Fruit fly (Drosophila melanogaster): ENCODE data around the gene CG14989.

Gene CG14989

DNA sequence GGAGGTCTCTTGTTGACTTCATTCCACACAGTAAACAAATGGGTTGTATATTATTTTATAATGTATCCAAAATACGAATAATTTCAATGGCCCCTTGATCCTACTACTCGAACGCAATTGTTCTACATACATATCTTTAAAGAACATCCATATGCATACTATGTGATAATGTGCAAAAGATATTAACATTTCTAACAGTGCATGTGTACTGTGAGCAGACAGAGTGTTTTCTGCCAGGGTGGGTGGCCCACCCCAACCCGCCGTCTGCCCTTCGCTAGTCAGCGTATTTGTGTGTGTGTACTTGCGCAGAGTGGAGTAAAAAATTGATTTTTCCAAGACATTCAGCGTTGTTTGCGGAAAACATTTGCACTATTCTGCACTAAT, 16.4 kb upstream of the CG14989 start:
- TF ChIP-seq dmrt93B (GFP tag; optimal IDR thresholded peaks at IDR 0.05) (peak; percentile 33), fru (GFP tag; optimal IDR thresholded peaks at IDR 0.05) (no peak), OdsH (GFP tag; optimal IDR thresholded peaks at IDR 0.05) (no peak), lola (GFP tag; optimal IDR thresholded peaks at IDR 0.05) (no peak), tai (GFP tag; optimal IDR thresholded peaks at IDR 0.05) (peak; percentile 1), Myc (optimal IDR thresholded peaks at IDR 0.05) (no peak), pan (optimal IDR thresholded peaks at IDR 0.05) (no peak), brk (GFP tag; optimal IDR thresholded peaks at IDR 0.05) (peak; percentile 45), Sp1 (GFP tag; optimal IDR thresholded peaks at IDR 0.05) (peak; percentile 19), Mio (GFP tag; optimal IDR thresholded peaks at IDR 0.05) (no peak), Dif (GFP tag; optimal IDR thresholded peaks at IDR 0.05; ENCODE audit: partially characterized antibody) (no peak), N (GFP tag; optimal IDR thresholded peaks at IDR 0.05) (no peak), GATAd (GFP tag; optimal IDR thresholded peaks at IDR 0.05) (no peak), jim (GFP tag; optimal IDR thresholded peaks at IDR 0.05) (no peak), br (GFP tag; optimal IDR thresholded peaks at IDR 0.05) (no peak), Vsx2 (GFP tag; optimal IDR thresholded peaks at IDR 0.05; ENCODE audit: partially characterized antibody) (no peak), dsf (GFP tag; optimal IDR thresholded peaks at IDR 0.05; ENCODE audit: borderline replicate concordance) (no peak), CG9705 (GFP tag; optimal IDR thresholded peaks at IDR 0.05) (no peak), Hr83 (GFP tag; optimal IDR thresholded peaks at IDR 0.05; ENCODE audit: poor library complexity, severe bottlenecking) (peak; percentile 67), sage (GFP tag; optimal IDR thresholded peaks at IDR 0.05) (peak; percentile 65), Dfd (GFP tag; optimal IDR thresholded peaks at IDR 0.05) (no peak), dl (GFP tag; optimal IDR thresholded peaks at IDR 0.05; ENCODE audit: insufficient read depth in 1 of 2, partially characterized antibody in 2 of 2) (no peak), foxo (GFP tag; optimal IDR thresholded peaks at IDR 0.05) (no peak), usp (GFP tag; optimal IDR thresholded peaks at IDR 0.05) (no peak), CrebA (GFP tag; optimal IDR thresholded peaks at IDR 0.05; ENCODE audit: borderline replicate concordance) (no peak), Jra (GFP tag; optimal IDR thresholded peaks at IDR 0.05) (no peak), h (GFP tag; optimal IDR thresholded peaks at IDR 0.05) (peak; percentile 84), ey (GFP tag; optimal IDR thresholded peaks at IDR 0.05) (peak; percentile 47), Abd-B (GFP tag; optimal IDR thresholded peaks at IDR 0.05) (no peak), Hnf4 (GFP tag; optimal IDR thresholded peaks at IDR 0.05) (peak; percentile 73), woc (GFP tag; optimal IDR thresholded peaks at IDR 0.05) (no peak), psq (GFP tag; optimal IDR thresholded peaks at IDR 0.05) (no peak), Hr78 (GFP tag; optimal IDR thresholded peaks at IDR 0.05) (no peak), HLH106 (tag; optimal IDR thresholded peaks at IDR 0.05) (peak; percentile 73), CG32264 (GFP tag; optimal IDR thresholded peaks at IDR 0.05) (peak; percentile 79), Rel (GFP tag; optimal IDR thresholded peaks at IDR 0.05) (peak; percentile 79), Rel (tag; optimal IDR thresholded peaks at IDR 0.05) (no peak), rgr (GFP tag; optimal IDR thresholded peaks at IDR 0.05) (peak; percentile 82), sv (GFP tag; optimal IDR thresholded peaks at IDR 0.05) (no peak)

DNA sequence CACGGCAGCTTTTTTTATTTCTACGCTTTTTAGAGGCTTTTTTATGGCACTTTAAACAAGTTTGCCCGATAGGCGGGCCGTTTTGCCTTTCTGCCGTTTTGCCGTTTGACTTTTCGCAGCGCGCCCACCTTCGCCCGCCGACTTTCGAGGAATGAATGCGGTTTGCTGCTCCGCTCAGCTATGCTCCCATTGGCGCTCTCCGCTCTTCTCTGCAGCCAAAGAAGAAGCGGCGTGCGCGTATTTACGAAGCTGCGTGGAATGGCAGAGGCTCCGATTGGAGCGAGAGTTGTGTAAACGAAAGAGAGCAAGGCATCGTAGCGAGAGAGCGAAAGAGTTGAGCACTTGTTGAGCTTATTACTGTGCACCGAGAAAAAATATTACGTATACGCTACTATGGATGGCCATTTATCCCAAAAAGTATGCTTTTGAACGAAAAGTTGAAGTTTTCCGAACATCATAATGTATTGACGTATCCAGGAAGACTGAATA, 15.8 kb upstream of the CG14989 start, which contains the start of gene wit:
TSS of gene wit (minus strand) at position 157 of the 489 bp plus-strand sequence.
- TF ChIP-seq Hnf4 (GFP tag; optimal IDR thresholded peaks at IDR 0.05) (peak; percentile 42), Myc (optimal IDR thresholded peaks at IDR 0.05) (no peak), N (GFP tag; optimal IDR thresholded peaks at IDR 0.05) (no peak), h (GFP tag; optimal IDR thresholded peaks at IDR 0.05) (peak; percentile 16), usp (GFP tag; optimal IDR thresholded peaks at IDR 0.05) (no peak), HLH106 (tag; optimal IDR thresholded peaks at IDR 0.05) (no peak), brk (GFP tag; optimal IDR thresholded peaks at IDR 0.05) (peak; percentile 42), dsf (GFP tag; optimal IDR thresholded peaks at IDR 0.05; ENCODE audit: borderline replicate concordance) (no peak), Dif (GFP tag; optimal IDR thresholded peaks at IDR 0.05; ENCODE audit: partially characterized antibody) (peak; percentile 98), jim (GFP tag; optimal IDR thresholded peaks at IDR 0.05) (no peak), pan (optimal IDR thresholded peaks at IDR 0.05) (no peak), dl (GFP tag; optimal IDR thresholded peaks at IDR 0.05; ENCODE audit: insufficient read depth in 1 of 2, partially characterized antibody in 2 of 2) (peak; percentile 91 to 96), Hr83 (GFP tag; optimal IDR thresholded peaks at IDR 0.05; ENCODE audit: poor library complexity, severe bottlenecking) (peak; percentile 38), CrebA (GFP tag; optimal IDR thresholded peaks at IDR 0.05; ENCODE audit: borderline replicate concordance) (peak; percentile 77), OdsH (GFP tag; optimal IDR thresholded peaks at IDR 0.05) (no peak), lola (GFP tag; optimal IDR thresholded peaks at IDR 0.05) (no peak), Sp1 (GFP tag; optimal IDR thresholded peaks at IDR 0.05) (peak; percentile 18), fru (GFP tag; optimal IDR thresholded peaks at IDR 0.05) (peak; percentile 99), Abd-B (GFP tag; optimal IDR thresholded peaks at IDR 0.05) (no peak), sv (GFP tag; optimal IDR thresholded peaks at IDR 0.05) (no peak), br (GFP tag; optimal IDR thresholded peaks at IDR 0.05) (peak; percentile 63), tai (GFP tag; optimal IDR thresholded peaks at IDR 0.05) (no peak), ey (GFP tag; optimal IDR thresholded peaks at IDR 0.05) (no peak), Vsx2 (GFP tag; optimal IDR thresholded peaks at IDR 0.05; ENCODE audit: partially characterized antibody) (peak; percentile 95), woc (GFP tag; optimal IDR thresholded peaks at IDR 0.05) (no peak), foxo (GFP tag; optimal IDR thresholded peaks at IDR 0.05) (no peak), Hr78 (GFP tag; optimal IDR thresholded peaks at IDR 0.05) (no peak), Dfd (GFP tag; optimal IDR thresholded peaks at IDR 0.05) (no peak), CG32264 (GFP tag; optimal IDR thresholded peaks at IDR 0.05) (peak; percentile 47), Jra (GFP tag; optimal IDR thresholded peaks at IDR 0.05) (peak; percentile 53), sage (GFP tag; optimal IDR thresholded peaks at IDR 0.05) (peak; percentile 85), rgr (GFP tag; optimal IDR thresholded peaks at IDR 0.05) (peak; percentile 52), Rel (GFP tag; optimal IDR thresholded peaks at IDR 0.05) (peak; percentile 10), Rel (tag; optimal IDR thresholded peaks at IDR 0.05) (no peak), CG9705 (GFP tag; optimal IDR thresholded peaks at IDR 0.05) (no peak), Mio (GFP tag; optimal IDR thresholded peaks at IDR 0.05) (no peak), dmrt93B (GFP tag; optimal IDR thresholded peaks at IDR 0.05) (no peak), GATAd (GFP tag; optimal IDR thresholded peaks at IDR 0.05) (no peak), psq (GFP tag; optimal IDR thresholded peaks at IDR 0.05) (peak; percentile 92)
